Fruit fly (Drosophila melanogaster): ENCODE data around the gene CG5567.

Gene CG5567

dm6 chr3L:17814036-17814435, 29.3 kb downstream of the CG5567 start, which contains the start of gene Cln3:
TSS of gene Cln3 (minus strand) at chr3L:17814119.
- TF ChIP-seq vri (GFP tag; optimal IDR thresholded peaks at IDR 0.05) (peak; percentile 75), dac (GFP tag; optimal IDR thresholded peaks at IDR 0.05) (no peak)

DNA sequence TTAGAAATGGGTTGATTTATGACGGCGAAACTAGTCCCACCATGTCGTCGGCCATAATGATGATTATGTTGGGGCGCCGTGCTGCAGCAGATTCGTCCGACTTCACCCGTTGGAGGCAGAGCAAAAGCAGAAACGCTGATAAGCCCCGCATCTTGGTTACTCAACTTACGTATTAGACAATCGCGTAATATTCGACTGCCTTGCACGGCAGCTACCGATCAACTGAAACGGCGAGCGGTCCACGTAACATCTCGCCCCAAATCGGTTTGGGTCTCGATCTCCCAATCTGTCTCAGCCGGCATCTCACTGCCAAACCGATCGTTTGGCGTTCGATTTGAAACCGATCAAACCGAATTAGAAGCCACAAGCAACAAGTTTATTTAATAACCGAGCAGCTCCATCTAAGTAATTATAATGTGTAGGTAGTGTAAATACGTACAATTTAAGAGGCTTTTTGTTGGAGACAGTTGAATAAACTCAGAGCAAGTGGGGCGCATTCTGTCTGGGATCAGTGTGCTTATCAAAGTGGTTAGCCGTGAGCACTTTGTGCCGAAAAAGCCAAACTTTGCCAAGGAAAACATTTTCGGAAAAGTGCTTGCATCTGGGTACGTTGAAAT, 34.6 kb downstream of the CG5567 start, which contains the start of gene CG32191:
Gene CG32191 (minus strand): TSS at position 550 of the 617 bp plus-strand sequence.
- TF ChIP-seq CG15336 (GFP tag; IDR thresholded peaks at IDR 0.05) (no peak), vri (GFP tag; optimal IDR thresholded peaks at IDR 0.05) (peak; percentile 11), fkh (GFP tag; optimal IDR thresholded peaks at IDR 0.05) (peak; percentile 64)

dm6 chr3L:17806357-17807025, 36.9 kb downstream of the CG5567 start, which contains the start of gene CG32187:
TSS of gene CG32187 (minus strand) at chr3L:17806365.
- no peak for TF ChIP-seq eg (GFP tag; IDR thresholded peaks at IDR 0.05)

dm6 chr3L:17804511-17804910, 38.8 kb downstream of the CG5567 start, which contains the start of gene ais:
TSS of gene ais (minus strand) at chr3L:17804715.
- peak; percentile 28 for TF ChIP-seq Hr39 (GFP tag; optimal IDR thresholded peaks at IDR 0.05)
- no peak for TF ChIP-seq CG6854 (GFP tag; optimal IDR thresholded peaks at IDR 0.05)
- peak; percentile 10 for TF ChIP-seq CG31627 (GFP tag; optimal IDR thresholded peaks at IDR 0.05)
- no peak for TF ChIP-seq pdm3 (GFP tag; optimal IDR thresholded peaks at IDR 0.05)
- no peak for TF ChIP-seq Eip78C (GFP tag)
- no peak for TF ChIP-seq Met (GFP tag; optimal IDR thresholded peaks at IDR 0.05)
- TF ChIP-seq CG9139 (GFP tag; optimal IDR thresholded peaks at IDR 0.05), result no peak
- TF ChIP-seq CG3032 (tag; optimal IDR thresholded peaks at IDR 0.05), result no peak
- peak; percentile 42 for TF ChIP-seq OdsH (GFP tag; optimal IDR thresholded peaks at IDR 0.05)
- no peak for TF ChIP-seq Smox (GFP tag; optimal IDR thresholded peaks at IDR 0.05)
- no peak for TF ChIP-seq cyc (GFP tag; optimal IDR thresholded peaks at IDR 0.05)
- no peak for TF ChIP-seq CG10631 (GFP tag; optimal IDR thresholded peaks at IDR 0.05)
- no peak for TF ChIP-seq CG15336 (GFP tag; IDR thresholded peaks at IDR 0.05)
- peak; percentile 17 for TF ChIP-seq acj6 (GFP tag; optimal IDR thresholded peaks at IDR 0.05)
- TF ChIP-seq lz (GFP tag; optimal IDR thresholded peaks at IDR 0.05), result peak; percentile 23
- no peak for TF ChIP-seq CG8119 (GFP tag; IDR thresholded peaks at IDR 0.05)
- TF ChIP-seq CG6276 (GFP tag; optimal IDR thresholded peaks at IDR 0.05), result no peak
- TF ChIP-seq CG7368 (GFP tag; optimal IDR thresholded peaks at IDR 0.05), result no peak
- TF ChIP-seq CG16779 (tag; optimal IDR thresholded peaks at IDR 0.05), result no peak
- no peak for TF ChIP-seq fd59A (GFP tag; optimal IDR thresholded peaks at IDR 0.05)
- no peak for TF ChIP-seq Hr4 (GFP tag; optimal IDR thresholded peaks at IDR 0.05)
- TF ChIP-seq CG34406 (GFP tag; optimal IDR thresholded peaks at IDR 0.05), result peak; percentile 9
- TF ChIP-seq Eip75B (GFP tag; optimal IDR thresholded peaks at IDR 0.05), result no peak
- TF ChIP-seq salr (GFP tag; optimal IDR thresholded peaks at IDR 0.05), result no peak
- TF ChIP-seq CG10669 (GFP tag; optimal IDR thresholded peaks at IDR 0.05), result no peak
- TF ChIP-seq Blimp-1 (GFP tag; optimal IDR thresholded peaks at IDR 0.05), result no peak
- TF ChIP-seq CG11762 (GFP tag; optimal IDR thresholded peaks at IDR 0.05; ENCODE audit: insufficient read depth), result no peak
- TF ChIP-seq fd85E (GFP tag; optimal IDR thresholded peaks at IDR 0.05), result no peak
- TF ChIP-seq CG8319 (GFP tag; optimal IDR thresholded peaks at IDR 0.05), result no peak
- no peak for TF ChIP-seq Eip93F (GFP tag; optimal IDR thresholded peaks at IDR 0.05)
- TF ChIP-seq svp (GFP tag), result no peak
- TF ChIP-seq CG6792 (GFP tag; optimal IDR thresholded peaks at IDR 0.05), result no peak
- TF ChIP-seq eg (GFP tag; IDR thresholded peaks at IDR 0.05), result no peak
- TF ChIP-seq CG11902 (GFP tag; optimal IDR thresholded peaks at IDR 0.05), result no peak
- no peak for TF ChIP-seq Sox102F (GFP tag; optimal IDR thresholded peaks at IDR 0.05)
- peak; percentile 41 for TF ChIP-seq esn (GFP tag; optimal IDR thresholded peaks at IDR 0.05)
- no peak for TF ChIP-seq CG6163 (GFP tag; IDR thresholded peaks at IDR 0.05)
- no peak for TF ChIP-seq vri (GFP tag; optimal IDR thresholded peaks at IDR 0.05)

All from whole organism, prepupa.